Fruit fly (Drosophila melanogaster) S2 (cell line): Measurements from ENCODE around the gene sina.

Experiments used
- CG8478 ChIP-seq: fragments of >200 bp; optimal IDR thresholded peaks from 2 replicates; lab custom pipeline; 2018
- CTCF ChIP-seq, 2 experiments: fragments of >200 bp; optimal IDR thresholded peaks; 2 replicates each; lab custom pipeline; 2018

DNA sequence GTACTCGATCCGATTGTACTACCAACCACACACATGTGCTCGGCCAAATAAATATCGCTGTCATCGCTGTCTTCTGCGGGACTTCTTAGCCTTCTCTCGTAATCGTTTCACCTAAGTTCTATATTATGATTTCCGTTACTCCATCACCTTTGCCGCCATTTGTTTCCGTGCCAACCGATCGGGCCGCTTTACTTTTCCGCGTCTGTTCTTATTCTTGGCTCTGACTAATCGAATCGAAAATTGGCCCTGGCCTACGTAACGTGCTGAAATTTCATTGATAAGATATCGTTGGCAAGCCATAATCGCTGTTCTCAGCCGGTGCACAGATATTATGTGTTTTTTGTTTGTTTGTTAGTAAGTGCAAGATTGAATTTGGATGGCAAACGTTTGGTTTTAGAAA, 13.6 kb downstream of the sina start:
- TF ChIP-seq CG8478 (lab: Kevin White, UChicago) = no peak
- TF ChIP-seq CTCF (optimal IDR thresholded peaks at IDR 0.05; lab: Kevin White, UChicago) = no peak
